Worm (Caenorhabditis elegans): ENCODE measurements around the gene C09F12.3.

ce11 chrX:11031047-11031695, 11.5 kb downstream of the C09F12.3 start:
- peak; percentile 20 for TF ChIP-seq lir-3 (tag; optimal IDR thresholded peaks at IDR 0.05)
- TF ChIP-seq egl-27 (tag; optimal IDR thresholded peaks at IDR 0.05) = no peak
- TF ChIP-seq nhr-48 (tag; optimal IDR thresholded peaks at IDR 0.05) = peak; percentile 87
- peak; percentile 18 for TF ChIP-seq ama-1 (optimal IDR thresholded peaks at IDR 0.05)
- TF ChIP-seq nhr-77 (tag; optimal IDR thresholded peaks at IDR 0.05) = no peak
- peak; percentile 92 for TF ChIP-seq mep-1 (tag; optimal IDR thresholded peaks at IDR 0.05)
- no peak for TF ChIP-seq sdz-12 (GFP tag; optimal IDR thresholded peaks at IDR 0.05)
- no peak for TF ChIP-seq Y5F2A.4 (GFP tag; optimal IDR thresholded peaks at IDR 0.05)
- TF ChIP-seq hlh-30 (tag; optimal IDR thresholded peaks at IDR 0.05; ENCODE audit: insufficient read depth) = peak; percentile 61
- TF ChIP-seq attf-4 (tag; optimal IDR thresholded peaks at IDR 0.05) = peak; percentile 15
